Fruit fly (Drosophila melanogaster) whole organism, embryonic: ENCODE results near the gene CG13766.

Experiments
- Ada2b ChIP-seq: fragments of 200-800 bp; sonication (Bioruptor generic); IDR thresholded peaks from 2 replicates; pipeline ENCODE4 v1.3.6; 2022; ENCODE audit warnings: missing biosample characterization, missing genetic modification characterization
- Atf3 ChIP-seq: fragments of 200-800 bp; sonication (Bioruptor generic); optimal IDR thresholded peaks from 3 replicates; lab custom pipeline; 2016; ENCODE audit warnings: missing biosample characterization, missing genetic modification characterization
- Bteb2 ChIP-seq: fragments of 200-800 bp; sonication (Bioruptor generic); optimal IDR thresholded peaks from 2 replicates; lab custom pipeline; 2016; ENCODE audit warnings: missing biosample characterization, missing genetic modification characterization
- CG10366 ChIP-seq: fragments of 200-800 bp; sonication (Bioruptor generic); IDR thresholded peaks from 2 replicates; pipeline ENCODE4 v1.3.6; 2022; ENCODE audit warnings: missing biosample characterization, missing genetic modification characterization
- CG11456 ChIP-seq: fragments of 200-800 bp; sonication (Bioruptor generic); IDR thresholded peaks from 3 replicates; pipeline ENCODE4 v1.3.6; 2022; ENCODE audit warnings: missing biosample characterization, missing genetic modification characterization
- CG11696 ChIP-seq: fragments of 200-800 bp; sonication (Bioruptor generic); IDR thresholded peaks from 2 replicates; pipeline ENCODE4 v1.3.6; 2022; ENCODE audit warnings: missing biosample characterization, missing genetic modification characterization
- CG14050 ChIP-seq: fragments of 200-800 bp; sonication (Bioruptor generic); IDR thresholded peaks from 3 replicates; pipeline ENCODE4 v1.3.6; 2022; ENCODE audit warnings: missing biosample characterization, missing genetic modification characterization
- CG14441 ChIP-seq: fragments of 200-800 bp; sonication (Bioruptor generic); IDR thresholded peaks from 2 replicates; pipeline ENCODE4 v1.3.6; 2022; ENCODE audit warnings: missing biosample characterization, missing genetic modification characterization
- CG14965 ChIP-seq: fragments of 200-800 bp; sonication (Bioruptor generic); optimal IDR thresholded peaks from 2 replicates; lab custom pipeline; 2016; ENCODE audit warnings: missing biosample characterization, missing genetic modification characterization, borderline replicate concordance
- CG15269 ChIP-seq: fragments of 200-800 bp; sonication (Bioruptor generic); optimal IDR thresholded peaks from 2 replicates; lab custom pipeline; 2018; ENCODE audit warnings: missing biosample characterization, mild to moderate bottlenecking, missing genetic modification characterization, moderate library complexity
- CG15479 ChIP-seq: fragments of 200-800 bp; sonication (Bioruptor generic); optimal IDR thresholded peaks from 3 replicates; lab custom pipeline; 2019; ENCODE audit warnings: missing biosample characterization, mild to moderate bottlenecking, missing genetic modification characterization, moderate library complexity
- CG1792 ChIP-seq: fragments of 200-800 bp; sonication (Bioruptor generic); optimal IDR thresholded peaks from 2 replicates; lab custom pipeline; 2016; ENCODE audit warnings: missing biosample characterization, missing genetic modification characterization
- CG1832 ChIP-seq: fragments of 200-800 bp; sonication (Bioruptor generic); optimal IDR thresholded peaks from 2 replicates; lab custom pipeline; 2017; ENCODE audit warnings: missing biosample characterization, mild to moderate bottlenecking, missing genetic modification characterization, inconsistent platforms
- CG2889 ChIP-seq: fragments of 200-800 bp; sonication (Bioruptor generic); IDR thresholded peaks from 3 replicates; pipeline ENCODE4 v1.3.6; 2022; ENCODE audit warnings: missing biosample characterization, missing genetic modification characterization
- CG34422 ChIP-seq: fragments of 200-800 bp; sonication (Bioruptor generic); IDR thresholded peaks from 3 replicates; pipeline ENCODE4 v1.3.6; 2022; ENCODE audit warnings: missing biosample characterization, missing genetic modification characterization
- CG3838 ChIP-seq: fragments of 200-800 bp; sonication (Bioruptor generic); optimal IDR thresholded peaks from 3 replicates; lab custom pipeline; 2016; ENCODE audit warnings: missing biosample characterization, missing genetic modification characterization
- CG3847 ChIP-seq: fragments of 200-800 bp; sonication (Bioruptor generic); IDR thresholded peaks from 2 replicates; pipeline ENCODE4 v1.3.6; 2022; ENCODE audit warnings: missing biosample characterization, missing genetic modification characterization
- CG6175 ChIP-seq: fragments of 200-800 bp; sonication (Bioruptor generic); IDR thresholded peaks from 3 replicates; pipeline ENCODE4 v1.3.6; 2022; ENCODE audit warnings: missing biosample characterization, missing genetic modification characterization
- CG6272 ChIP-seq: fragments of 200-800 bp; sonication (Bioruptor generic); IDR thresholded peaks from 2 replicates; pipeline ENCODE4 v1.3.6; 2022; ENCODE audit warnings: missing biosample characterization, missing genetic modification characterization
- CG6683 ChIP-seq: fragments of 200-800 bp; sonication (Bioruptor generic); optimal IDR thresholded peaks from 2 replicates; lab custom pipeline; 2017; ENCODE audit warnings: missing biosample characterization, mild to moderate bottlenecking, missing genetic modification characterization, missing genetic modification reagents
- CG6854 ChIP-seq: fragments of 200-800 bp; sonication (Bioruptor generic); optimal IDR thresholded peaks from 3 replicates; lab custom pipeline; 2017; ENCODE audit warnings: missing biosample characterization, mild to moderate bottlenecking, missing genetic modification characterization
- CG9609 ChIP-seq: fragments of 200-800 bp; sonication (Bioruptor generic); optimal IDR thresholded peaks from 3 replicates; lab custom pipeline; 2016; ENCODE audit warnings: missing biosample characterization, missing genetic modification characterization
- CkIIα-i1 ChIP-seq: fragments of 200-800 bp; sonication (Bioruptor generic); IDR thresholded peaks from 2 replicates; pipeline ENCODE4 v1.3.6; 2022; ENCODE audit warnings: missing biosample characterization, missing genetic modification characterization
- Dp ChIP-seq: fragments of 200-800 bp; sonication (Bioruptor generic); optimal IDR thresholded peaks from 2 replicates; lab custom pipeline; 2018; ENCODE audit warnings: missing biosample characterization, mild to moderate bottlenecking, missing genetic modification characterization, moderate library complexity
- Ets65A ChIP-seq: fragments of 200-800 bp; sonication (Bioruptor generic); peaks from one replicate; lab custom pipeline; 2016; ENCODE audit warnings: missing biosample characterization, missing genetic modification characterization
- H2.0 ChIP-seq: fragments of 200-800 bp; sonication (Bioruptor generic); IDR thresholded peaks from 2 replicates; pipeline ENCODE4 v1.3.6; 2022; ENCODE audit warnings: missing biosample characterization, missing genetic modification characterization
- HLH54F ChIP-seq: fragments of 200-800 bp; sonication (Bioruptor generic); optimal IDR thresholded peaks from 3 replicates; lab custom pipeline; 2016; ENCODE audit warnings: missing biosample characterization, missing genetic modification characterization
- Hmr ChIP-seq: fragments of 200-800 bp; sonication (Bioruptor generic); optimal IDR thresholded peaks from 3 replicates; lab custom pipeline; 2017; ENCODE audit warnings: mild to moderate bottlenecking, missing biosample characterization, missing genetic modification reagents, missing genetic modification characterization
- Lpt ChIP-seq: fragments of >200 bp; optimal IDR thresholded peaks from 2 replicates; lab custom pipeline; 2018; ENCODE audit warnings: missing biosample characterization, missing genetic modification characterization
- Med ChIP-seq: fragments of 200-800 bp; sonication (Bioruptor generic); peaks from one replicate; lab custom pipeline; 2016; ENCODE audit warnings: missing biosample characterization, missing genetic modification characterization, mild to moderate bottlenecking, inconsistent platforms, moderate library complexity
- Neu2 ChIP-seq: fragments of 200-800 bp; sonication (Bioruptor generic); optimal IDR thresholded peaks from 3 replicates; lab custom pipeline; 2016; ENCODE audit warnings: missing biosample characterization, missing genetic modification characterization, borderline replicate concordance
- Vsx1 ChIP-seq: fragments of 200-800 bp; sonication (Bioruptor generic); optimal IDR thresholded peaks from 2 replicates; lab custom pipeline; 2017; ENCODE audit warnings: missing biosample characterization, mild to moderate bottlenecking, missing genetic modification characterization, missing genetic modification reagents
- Xrp1 ChIP-seq: fragments of 200-800 bp; sonication (Bioruptor generic); IDR thresholded peaks from 2 replicates; pipeline ENCODE4 v1.3.6; 2022; ENCODE audit warnings: missing biosample characterization, missing genetic modification characterization
- bbx ChIP-seq: fragments of 200-800 bp; sonication (Bioruptor generic); IDR thresholded peaks from 2 replicates; pipeline ENCODE4 v1.3.6; 2022; ENCODE audit warnings: missing biosample characterization, missing genetic modification characterization; ENCODE audit not compliant: partially characterized antibody
- bowl ChIP-seq: fragments of 200-800 bp; sonication (Bioruptor generic); IDR thresholded peaks from 2 replicates; pipeline ENCODE4 v1.3.6; 2022; ENCODE audit warnings: missing biosample characterization, missing genetic modification characterization
- corto ChIP-seq: fragments of 200-800 bp; sonication (Bioruptor generic); optimal IDR thresholded peaks from 2 replicates; lab custom pipeline; 2016; ENCODE audit warnings: missing biosample characterization, mild to moderate bottlenecking, missing genetic modification characterization, moderate library complexity
- eve ChIP-seq, 2 experiments: fragments of >200 bp; optimal IDR thresholded peaks; 2 replicates each; lab custom pipeline; 2017; ENCODE audit warnings: missing biosample characterization in 2 of 2, missing genetic modification characterization in 2 of 2
- eyg ChIP-seq: fragments of 200-800 bp; sonication (Bioruptor generic); optimal IDR thresholded peaks from 3 replicates; lab custom pipeline; 2016; ENCODE audit warnings: missing biosample characterization, missing genetic modification characterization
- gfzf ChIP-seq: fragments of 200-800 bp; sonication (Bioruptor generic); optimal IDR thresholded peaks from 2 replicates; lab custom pipeline; 2016; ENCODE audit warnings: missing biosample characterization, mild to moderate bottlenecking, missing genetic modification characterization, moderate library complexity
- gsb-n ChIP-seq: fragments of 200-800 bp; sonication (Bioruptor generic); optimal IDR thresholded peaks from 3 replicates; lab custom pipeline; 2018; ENCODE audit warnings: missing biosample characterization, mild to moderate bottlenecking, missing genetic modification characterization
- hb ChIP-seq: fragments of 200-800 bp; sonication (Bioruptor generic); IDR thresholded peaks from 3 replicates; pipeline ENCODE4 v1.3.6; 2022; ENCODE audit warnings: missing biosample characterization, missing genetic modification characterization; ENCODE audit not compliant: partially characterized antibody
- peb ChIP-seq: fragments of 200-800 bp; sonication (Bioruptor generic); IDR thresholded peaks from 2 replicates; pipeline ENCODE4 v1.3.6; 2022; ENCODE audit warnings: missing biosample characterization, missing genetic modification characterization
- repo ChIP-seq: fragments of 200-800 bp; sonication (Bioruptor generic); optimal IDR thresholded peaks from 2 replicates; lab custom pipeline; 2016; ENCODE audit warnings: missing biosample characterization, missing genetic modification characterization
- seq ChIP-seq: fragments of 200-800 bp; sonication (Bioruptor generic); IDR thresholded peaks from 2 replicates; pipeline ENCODE4 v1.3.6; 2022; ENCODE audit warnings: missing biosample characterization, missing genetic modification characterization
- slbo ChIP-seq: fragments of 200-800 bp; sonication (Bioruptor generic); IDR thresholded peaks from 2 replicates; pipeline ENCODE4 v1.3.6; 2022; ENCODE audit warnings: missing biosample characterization, missing genetic modification characterization
- slou ChIP-seq: fragments of 200-800 bp; sonication (Bioruptor generic); optimal IDR thresholded peaks from 3 replicates; lab custom pipeline; 2016; ENCODE audit warnings: missing biosample characterization, missing genetic modification characterization
- sob ChIP-seq: fragments of 200-800 bp; sonication (Bioruptor generic); IDR thresholded peaks from 2 replicates; pipeline ENCODE4 v1.3.6; 2022; ENCODE audit warnings: missing biosample characterization, missing genetic modification characterization
- ssp ChIP-seq: fragments of 200-800 bp; sonication (Bioruptor generic); IDR thresholded peaks from 2 replicates; pipeline ENCODE4 v1.3.6; 2022; ENCODE audit warnings: missing biosample characterization, missing genetic modification characterization
- tll ChIP-seq, 2 experiments: fragments of 200-800 bp in 1 of 2; fragments of >200 bp in 1 of 2; sonication (Bioruptor generic) in 1 of 2; optimal IDR thresholded peaks; 2 replicates each; lab custom pipeline; 2017 to 2019; ENCODE audit warnings: missing biosample characterization in 2 of 2, missing genetic modification characterization in 2 of 2, mild to moderate bottlenecking in 1 of 2, moderate library complexity in 1 of 2
- twi ChIP-seq: fragments of 200-800 bp; optimal IDR thresholded peaks from 2 replicates; lab custom pipeline; 2019; ENCODE audit warnings: missing biosample characterization, mild to moderate bottlenecking, missing genetic modification characterization, moderate library complexity
- wek ChIP-seq: fragments of 200-800 bp; sonication (Bioruptor generic); optimal IDR thresholded peaks from 3 replicates; lab custom pipeline; 2018; ENCODE audit warnings: missing biosample characterization, mild to moderate bottlenecking, missing genetic modification characterization, moderate library complexity

The CG13766 gene

dm6 chr2L:6601018-6601505 is 35.1 kb upstream of the CG13766 start, which contains the start of gene Dpp10 (continued):
- TF ChIP-seq CG1832 (GFP tag; lab: Kevin White, UChicago): no peak
- no peak for TF ChIP-seq Lpt (GFP tag; lab: Kevin White, UChicago)
- TF ChIP-seq peb (GFP tag; lab: Robert Waterston, UW): peak; percentile 90
- TF ChIP-seq repo (GFP tag; lab: Kevin White, UChicago): peak; percentile 61
- 0 out of 2 replicates have a peak, but pooled peaks have one; percentile 15 for TF ChIP-seq bbx
- TF ChIP-seq CG6854: peak; percentile 87
- TF ChIP-seq CG6175: peak; percentile 94
- peak; percentile 1 for TF ChIP-seq wek (GFP tag; lab: Kevin White, UChicago)
- peak; percentile 92 for TF ChIP-seq CG6272
- TF ChIP-seq CG34422 (GFP tag; lab: Robert Waterston, UW): peak; percentile 95
- peak; percentile 87 for TF ChIP-seq slou (GFP tag; lab: Kevin White, UChicago)
- peak; percentile 98 for TF ChIP-seq Ada2b (GFP tag; lab: Robert Waterston, UW)
- peak; percentile 93 for TF ChIP-seq HLH54F (GFP tag; lab: Kevin White, UChicago)
- TF ChIP-seq slbo: peak; percentile 99
- TF ChIP-seq CkIIα-i1 (GFP tag; lab: Robert Waterston, UW): peak; percentile 81
- peak; percentile 96 for TF ChIP-seq CG2889
- peak; percentile 98 for TF ChIP-seq CG3847 (GFP tag; lab: Robert Waterston, UW)
- TF ChIP-seq Dp (GFP tag; lab: Kevin White, UChicago): no peak
- TF ChIP-seq ssp (GFP tag; lab: Robert Waterston, UW): peak; percentile 87
- peak; percentile 64 for TF ChIP-seq Atf3 (GFP tag; lab: Kevin White, UChicago)
- TF ChIP-seq Med (GFP tag; lab: Kevin White, UChicago): peak; percentile 98
- TF ChIP-seq Vsx1: peak; percentile 69
- peak; percentile 85 for TF ChIP-seq eyg
- peak; percentile 80 for TF ChIP-seq CG9609 (GFP tag; lab: Kevin White, UChicago)
- peak; percentile 28 for TF ChIP-seq Neu2 (GFP tag; lab: Kevin White, UChicago)
- no peak for TF ChIP-seq gfzf (GFP tag; lab: Kevin White, UChicago)
- no peak for TF ChIP-seq hb (GFP tag; lab: Robert Waterston, UW)
- peak; percentile 95 for TF ChIP-seq CG14050
- TF ChIP-seq Bteb2 (GFP tag; lab: Kevin White, UChicago): peak; percentile 91
- TF ChIP-seq Ets65A (GFP tag; lab: Kevin White, UChicago): peak; percentile 98
- peak; percentile 34 for TF ChIP-seq gsb-n (tag; lab: Kevin White, UChicago)
- peak in 1 of 2 experiments; percentile 86 for TF ChIP-seq eve (GFP tag; optimal IDR thresholded peaks at IDR 0.05; lab: Kevin White, UChicago)
- TF ChIP-seq CG3838 (GFP tag; lab: Kevin White, UChicago): peak; percentile 55
- TF ChIP-seq CG14965 (GFP tag; lab: Kevin White, UChicago): no peak
- peak; percentile 92 for TF ChIP-seq Xrp1 (GFP tag; lab: Robert Waterston, UW)
- no peak for TF ChIP-seq corto (GFP tag; lab: Kevin White, UChicago)
- peak; percentile 44 for TF ChIP-seq twi (tag; lab: Kevin White, UChicago)
- TF ChIP-seq H2.0 (GFP tag; lab: Robert Waterston, UW): peak; percentile 93
- TF ChIP-seq bowl (GFP tag; lab: Robert Waterston, UW): peak; percentile 93
- peak; percentile 96 for TF ChIP-seq CG14441 (GFP tag; lab: Robert Waterston, UW)
- TF ChIP-seq CG15479 (GFP tag; lab: Kevin White, UChicago): no peak
- peak; percentile 94 for TF ChIP-seq CG11456 (GFP tag; lab: Robert Waterston, UW)
- peak; percentile 83 for TF ChIP-seq CG1792 (GFP tag; lab: Kevin White, UChicago)
- peak; percentile 95 for TF ChIP-seq seq (GFP tag; lab: Robert Waterston, UW)
- peak; percentile 97 for TF ChIP-seq Hmr
- TF ChIP-seq CG10366 (GFP tag; lab: Robert Waterston, UW): peak; percentile 94
- peak; percentile 97 for TF ChIP-seq sob (GFP tag; lab: Robert Waterston, UW)
- peak; percentile 95 for TF ChIP-seq CG15269 (tag; lab: Kevin White, UChicago)
- TF ChIP-seq tll (GFP tag; optimal IDR thresholded peaks at IDR 0.05; lab: Kevin White, UChicago): no peak
- TF ChIP-seq CG6683 (GFP tag; lab: Kevin White, UChicago): peak; percentile 89
- peak; percentile 79 for TF ChIP-seq CG11696 (GFP tag; lab: Robert Waterston, UW)
